Fruit fly (Drosophila melanogaster) whole organism, embryonic: ENCODE results near the gene Ccdc114.

Source experiments
- ATbp ChIP-seq: fragments of 200-800 bp; sonication (Bioruptor generic); optimal IDR thresholded peaks from 2 replicates; lab custom pipeline; 2017; ENCODE audit warnings: missing biosample characterization, mild to moderate bottlenecking, missing genetic modification characterization, missing genetic modification reagents
- CG10543 ChIP-seq: fragments of 200-800 bp; sonication (Bioruptor generic); optimal IDR thresholded peaks from 3 replicates; lab custom pipeline; 2017; ENCODE audit warnings: missing biosample characterization, mild to moderate bottlenecking, missing genetic modification characterization, moderate library complexity
- CG10565 ChIP-seq: fragments of 200-800 bp; sonication (Bioruptor generic); optimal IDR thresholded peaks from 3 replicates; lab custom pipeline; 2016; ENCODE audit warnings: missing biosample characterization, mild to moderate bottlenecking, missing genetic modification characterization
- CG11696 ChIP-seq: fragments of 200-800 bp; sonication (Bioruptor generic); IDR thresholded peaks from 2 replicates; pipeline ENCODE4 v1.3.6; 2022; ENCODE audit warnings: missing biosample characterization, missing genetic modification characterization
- CG12155 ChIP-seq: fragments of 200-800 bp; sonication (Bioruptor generic); optimal IDR thresholded peaks from 3 replicates; lab custom pipeline; 2016; ENCODE audit warnings: missing biosample characterization, missing genetic modification characterization
- CG14050 ChIP-seq: fragments of 200-800 bp; sonication (Bioruptor generic); IDR thresholded peaks from 3 replicates; pipeline ENCODE4 v1.3.6; 2022; ENCODE audit warnings: missing biosample characterization, missing genetic modification characterization
- CG15514 ChIP-seq: fragments of 200-800 bp; sonication (Bioruptor generic); optimal IDR thresholded peaks from 3 replicates; lab custom pipeline; 2017; ENCODE audit warnings: missing biosample characterization, missing genetic modification characterization, mild to moderate bottlenecking, moderate library complexity, missing genetic modification reagents
- CG15696 ChIP-seq: fragments of 200-800 bp; sonication (Bioruptor generic); optimal IDR thresholded peaks from 2 replicates; lab custom pipeline; 2019; ENCODE audit warnings: missing biosample characterization, mild to moderate bottlenecking, missing genetic modification characterization, moderate library complexity
- CG2120 ChIP-seq: fragments of 200-800 bp; sonication (Bioruptor generic); optimal IDR thresholded peaks from 3 replicates; lab custom pipeline; 2016; ENCODE audit warnings: missing biosample characterization, missing genetic modification characterization
- CG2129 ChIP-seq: fragments of 200-800 bp; sonication (Bioruptor generic); IDR thresholded peaks from 2 replicates; pipeline ENCODE4 v1.3.6; 2022; ENCODE audit warnings: missing biosample characterization, missing genetic modification characterization; ENCODE audit not compliant: partially characterized antibody
- CG4360 ChIP-seq: fragments of 200-800 bp; sonication (Bioruptor generic); IDR thresholded peaks from 2 replicates; pipeline ENCODE4 v1.3.6; 2022; ENCODE audit warnings: missing biosample characterization, missing genetic modification characterization
- CG6254 ChIP-seq: fragments of 200-800 bp; sonication (Bioruptor generic); optimal IDR thresholded peaks from 3 replicates; lab custom pipeline; 2017; ENCODE audit warnings: mild to moderate bottlenecking, missing biosample characterization, missing genetic modification reagents, missing genetic modification characterization
- CG7372 ChIP-seq: fragments of 200-800 bp; sonication (Bioruptor generic); IDR thresholded peaks from 2 replicates; pipeline ENCODE4 v1.3.6; 2022; ENCODE audit warnings: missing biosample characterization, missing genetic modification characterization
- CG8478 ChIP-seq: fragments of >200 bp; optimal IDR thresholded peaks from 2 replicates; lab custom pipeline; 2018
- CG9437 ChIP-seq: fragments of 200-800 bp; sonication (Bioruptor generic); optimal IDR thresholded peaks from 2 replicates; lab custom pipeline; 2018; ENCODE audit warnings: missing biosample characterization, mild to moderate bottlenecking, missing genetic modification characterization
- Camta ChIP-seq: fragments of 200-800 bp; sonication (Bioruptor generic); optimal IDR thresholded peaks from 2 replicates; lab custom pipeline; 2016; ENCODE audit warnings: missing biosample characterization, missing genetic modification characterization
- Dip2 ChIP-seq: fragments of 200-800 bp; sonication (Bioruptor generic); IDR thresholded peaks from 2 replicates; pipeline ENCODE4 v1.3.6; 2022; ENCODE audit warnings: missing biosample characterization, missing genetic modification characterization
- Fer2 ChIP-seq: fragments of 200-800 bp; sonication (Bioruptor generic); optimal IDR thresholded peaks from 2 replicates; lab custom pipeline; 2018; ENCODE audit warnings: missing biosample characterization, mild to moderate bottlenecking, missing genetic modification characterization, moderate library complexity
- MTF-1 ChIP-seq: fragments of 200-800 bp; sonication (Bioruptor generic); optimal IDR thresholded peaks from 2 replicates; lab custom pipeline; 2018; ENCODE audit warnings: missing biosample characterization, mild to moderate bottlenecking, missing genetic modification characterization, borderline replicate concordance
- Nf-YA ChIP-seq: fragments of 200-800 bp; sonication (Bioruptor generic); IDR thresholded peaks from 2 replicates; pipeline ENCODE4 v1.3.6; 2022; ENCODE audit warnings: missing biosample characterization, missing genetic modification characterization
- Oaz ChIP-seq: fragments of 200-800 bp; sonication (Bioruptor generic); IDR thresholded peaks from 2 replicates; pipeline ENCODE4 v1.3.6; 2022; ENCODE audit warnings: missing biosample characterization, missing genetic modification characterization
- Six4 ChIP-seq: fragments of 200-800 bp; sonication (Bioruptor generic); optimal IDR thresholded peaks from 2 replicates; lab custom pipeline; 2016; ENCODE audit warnings: missing biosample characterization, missing genetic modification characterization
- Trl ChIP-seq, 3 experiments: fragments of >200 bp in 2 of 3; fragments of 200-800 bp in 1 of 3; sonication (Bioruptor generic) in 1 of 3; optimal IDR thresholded peaks; 2 replicates in 1 of 3; 3 replicates in 2 of 3; lab custom pipeline; 2016 to 2017; ENCODE audit warnings: missing biosample characterization in 1 of 3, missing genetic modification characterization in 1 of 3
- amos ChIP-seq: fragments of 200-800 bp; sonication (Bioruptor generic); IDR thresholded peaks from 2 replicates; pipeline ENCODE4 v1.3.6; 2022; ENCODE audit warnings: missing biosample characterization, missing genetic modification characterization; ENCODE audit not compliant: partially characterized antibody
- aop ChIP-seq: fragments of 200-800 bp; sonication (Bioruptor generic); IDR thresholded peaks from 2 replicates; pipeline ENCODE4 v1.3.6; 2022; ENCODE audit warnings: missing biosample characterization, missing genetic modification characterization
- ato ChIP-seq: fragments of 200-800 bp; sonication (Bioruptor generic); IDR thresholded peaks from 2 replicates; pipeline ENCODE4 v1.3.6; 2022; ENCODE audit warnings: missing biosample characterization, missing genetic modification characterization; ENCODE audit not compliant: partially characterized antibody
- bcd ChIP-seq: fragments of 200-800 bp; sonication (Bioruptor generic); optimal IDR thresholded peaks from 2 replicates; lab custom pipeline; 2017; ENCODE audit warnings: missing biosample characterization, mild to moderate bottlenecking, missing genetic modification characterization
- caup ChIP-seq: fragments of 200-800 bp; sonication (Bioruptor generic); optimal IDR thresholded peaks from 3 replicates; lab custom pipeline; 2017; ENCODE audit warnings: missing biosample characterization, mild to moderate bottlenecking, missing genetic modification characterization, moderate library complexity; ENCODE audit not compliant: severe bottlenecking
- cg ChIP-seq: fragments of 200-800 bp; sonication (Bioruptor generic); optimal IDR thresholded peaks from 3 replicates; lab custom pipeline; 2019; ENCODE audit warnings: missing biosample characterization, mild to moderate bottlenecking, missing genetic modification characterization, moderate library complexity
- chinmo ChIP-seq: fragments of 200-800 bp; sonication (Bioruptor generic); IDR thresholded peaks from 4 replicates; pipeline ENCODE4 v1.3.6; 2022; ENCODE audit warnings: missing biosample characterization, missing genetic modification characterization; ENCODE audit not compliant: partially characterized antibody
- crc ChIP-seq: fragments of 200-800 bp; sonication (Bioruptor generic); optimal IDR thresholded peaks from 2 replicates; lab custom pipeline; 2016; ENCODE audit warnings: missing biosample characterization, missing genetic modification characterization
- en ChIP-seq: fragments of 200-800 bp; sonication (Bioruptor generic); optimal IDR thresholded peaks from 2 replicates; lab custom pipeline; 2016; ENCODE audit warnings: missing biosample characterization, missing genetic modification characterization
- gsb ChIP-seq: fragments of 200-800 bp; sonication (Bioruptor generic); IDR thresholded peaks from 2 replicates; pipeline ENCODE4 v1.3.6; 2022; ENCODE audit warnings: missing biosample characterization, missing genetic modification characterization
- gt ChIP-seq: fragments of 200-800 bp; sonication (Bioruptor generic); IDR thresholded peaks from 2 replicates; pipeline ENCODE4 v1.3.6; 2022; ENCODE audit warnings: missing biosample characterization, missing genetic modification characterization
- hb ChIP-seq: fragments of 200-800 bp; sonication (Bioruptor generic); IDR thresholded peaks from 3 replicates; pipeline ENCODE4 v1.3.6; 2022; ENCODE audit warnings: missing biosample characterization, missing genetic modification characterization; ENCODE audit not compliant: partially characterized antibody
- knrl ChIP-seq: fragments of 200-800 bp; sonication (Bioruptor generic); IDR thresholded peaks from 3 replicates; pipeline ENCODE4 v1.3.6; 2022; ENCODE audit warnings: missing biosample characterization, missing genetic modification characterization; ENCODE audit not compliant: partially characterized antibody
- lab ChIP-seq: fragments of 200-800 bp; sonication (Bioruptor generic); optimal IDR thresholded peaks from 3 replicates; lab custom pipeline; 2017; ENCODE audit warnings: missing biosample characterization, missing genetic modification characterization, mild to moderate bottlenecking, moderate library complexity, missing genetic modification reagents
- nau ChIP-seq: fragments of 200-800 bp; sonication (Bioruptor generic); optimal IDR thresholded peaks from 3 replicates; lab custom pipeline; 2017; ENCODE audit warnings: missing biosample characterization, mild to moderate bottlenecking, missing genetic modification characterization, missing genetic modification reagents
- pita ChIP-seq: fragments of 200-800 bp; sonication (Bioruptor generic); optimal IDR thresholded peaks from 2 replicates; lab custom pipeline; 2017; ENCODE audit warnings: missing biosample characterization, mild to moderate bottlenecking, missing genetic modification characterization
- ranshi ChIP-seq: fragments of 200-800 bp; sonication (Bioruptor generic); IDR thresholded peaks from 2 replicates; pipeline ENCODE4 v1.3.6; 2022; ENCODE audit warnings: missing biosample characterization, missing genetic modification characterization
- repo ChIP-seq: fragments of 200-800 bp; sonication (Bioruptor generic); optimal IDR thresholded peaks from 2 replicates; lab custom pipeline; 2016; ENCODE audit warnings: missing biosample characterization, missing genetic modification characterization
- row ChIP-seq: fragments of 200-800 bp; sonication (Bioruptor generic); IDR thresholded peaks from 3 replicates; pipeline ENCODE4 v1.3.6; 2022; ENCODE audit warnings: missing biosample characterization, missing genetic modification characterization
- sens ChIP-seq: fragments of 200-800 bp; sonication (Bioruptor generic); peaks from one replicate; lab custom pipeline; 2016; ENCODE audit warnings: missing biosample characterization, missing genetic modification characterization
- seq ChIP-seq: fragments of 200-800 bp; sonication (Bioruptor generic); IDR thresholded peaks from 2 replicates; pipeline ENCODE4 v1.3.6; 2022; ENCODE audit warnings: missing biosample characterization, missing genetic modification characterization
- sisA ChIP-seq: fragments of 200-800 bp; sonication (Bioruptor generic); IDR thresholded peaks from 2 replicates; pipeline ENCODE4 v1.3.6; 2022; ENCODE audit warnings: missing biosample characterization, missing genetic modification characterization
- sob ChIP-seq: fragments of 200-800 bp; sonication (Bioruptor generic); IDR thresholded peaks from 2 replicates; pipeline ENCODE4 v1.3.6; 2022; ENCODE audit warnings: missing biosample characterization, missing genetic modification characterization
- stwl ChIP-seq: fragments of 200-800 bp; sonication (Bioruptor generic); optimal IDR thresholded peaks from 3 replicates; lab custom pipeline; 2018; ENCODE audit warnings: missing biosample characterization, mild to moderate bottlenecking, missing genetic modification characterization, moderate library complexity
- tna ChIP-seq: fragments of 200-800 bp; sonication (Bioruptor generic); IDR thresholded peaks from 2 replicates; pipeline ENCODE4 v1.3.6; 2022; ENCODE audit warnings: missing biosample characterization, missing genetic modification characterization; ENCODE audit not compliant: partially characterized antibody

Gene Ccdc114

dm6 chr3R:16646952-16647715 lies 22.6 kb upstream of the Ccdc114 start, which contains the start of the genes CG10324 and CCT3 (continued):
- TF ChIP-seq CG12155 (GFP tag; lab: Kevin White, UChicago) (peak; percentile 22), CG4360 (GFP tag; lab: Robert Waterston, UW) (no peak), Trl (optimal IDR thresholded peaks at IDR 0.05; lab: Kevin White, UChicago) (no peak), Trl (GFP tag; optimal IDR thresholded peaks at IDR 0.05; lab: Kevin White, UChicago) (peak; percentile 28), ranshi (GFP tag; lab: Robert Waterston, UW) (0 out of 2 replicates have a peak, but pooled peaks have one; percentile 49), hb (GFP tag; lab: Robert Waterston, UW) (peak; percentile 38; the same call in 1 of the 3 replicates), CG10565 (GFP tag; lab: Kevin White, UChicago) (no peak), CG11696 (GFP tag; lab: Robert Waterston, UW) (no peak), seq (GFP tag; lab: Robert Waterston, UW) (peak; percentile 40; the same call in 1 of the 2 replicates), CG8478 (lab: Kevin White, UChicago) (no peak), CG2129 (GFP tag; lab: Robert Waterston, UW) (no peak), Nf-YA (no peak), tna (GFP tag; lab: Robert Waterston, UW) (peak; percentile 56), Camta (GFP tag; lab: Kevin White, UChicago) (peak; percentile 55), CG9437 (GFP tag; lab: Kevin White, UChicago) (peak; percentile 47), pita (GFP tag; lab: Kevin White, UChicago) (no peak), aop (GFP tag; lab: Robert Waterston, UW) (no peak), CG2120 (GFP tag; lab: Kevin White, UChicago) (peak; percentile 72), amos (peak; percentile 72), MTF-1 (GFP tag; lab: Kevin White, UChicago) (peak; percentile 13), Six4 (GFP tag; lab: Kevin White, UChicago) (peak; percentile 37), cg (GFP tag; lab: Kevin White, UChicago) (no peak), caup (GFP tag; lab: Kevin White, UChicago) (peak; percentile 53), lab (GFP tag; lab: Kevin White, UChicago) (no peak), CG6254 (GFP tag; lab: Kevin White, UChicago) (peak; percentile 18), row (GFP tag; lab: Robert Waterston, UW) (peak; percentile 55), gsb (GFP tag; lab: Robert Waterston, UW) (no peak), Oaz (GFP tag; lab: Robert Waterston, UW) (no peak), nau (GFP tag; lab: Kevin White, UChicago) (no peak), sens (GFP tag; lab: Kevin White, UChicago) (peak; percentile 93), CG14050 (GFP tag; lab: Robert Waterston, UW) (peak; percentile 56; the same call in 2 of the 3 replicates), en (GFP tag; lab: Kevin White, UChicago) (no peak), crc (no peak), Fer2 (tag; lab: Kevin White, UChicago) (peak; percentile 77), CG15696 (peak; percentile 63), bcd (GFP tag; lab: Kevin White, UChicago) (peak; percentile 62), sisA (GFP tag; lab: Robert Waterston, UW) (peak; percentile 49), CG15514 (GFP tag; lab: Kevin White, UChicago) (peak; percentile 35), stwl (tag; lab: Kevin White, UChicago) (peak; percentile 34), repo (peak; percentile 7), ato (GFP tag; lab: Robert Waterston, UW) (no peak), CG7372 (peak; percentile 67), Dip2 (GFP tag; lab: Robert Waterston, UW) (no peak), chinmo (GFP tag; lab: Robert Waterston, UW) (0 out of 4 replicates have a peak, but pooled peaks have one; percentile 29), knrl (GFP tag; lab: Robert Waterston, UW) (peak; percentile 68), sob (GFP tag; lab: Robert Waterston, UW) (peak; percentile 34; the same call in 1 of the 2 replicates), CG10543 (GFP tag; lab: Kevin White, UChicago) (peak; percentile 82), ATbp (GFP tag; lab: Kevin White, UChicago) (no peak), gt (GFP tag; lab: Robert Waterston, UW) (peak; percentile 27; the same call in 1 of the 2 replicates)
